Worm (Caenorhabditis elegans) whole organism, L4 larva: ENCODE measurements around the gene T05H4.15.

ENCODE experiments used
- F37D6.2 ChIP-seq: sonication (generic microtip); optimal IDR thresholded peaks from 2 replicates; lab custom pipeline; 2016; ENCODE audit warnings: mild to moderate bottlenecking, missing genetic modification characterization, missing compliant biosample characterization
- F44E2.7 ChIP-seq: fragments of 200-800 bp; sonication (Bioruptor generic); IDR thresholded peaks from 2 replicates; pipeline ENCODE4 v2.1.2; 2022; ENCODE audit warnings: missing genetic modification characterization, missing compliant biosample characterization
- R02D3.7 ChIP-seq: fragments of 150-350 bp; sonication (generic microtip); optimal IDR thresholded peaks from 3 replicates; lab custom pipeline; 2014; ENCODE audit warnings: missing biosample characterization, missing genetic modification characterization
- Y48G9A.11 ChIP-seq: fragments of 200-800 bp; sonication (Bioruptor generic); IDR thresholded peaks from 2 replicates; pipeline ENCODE4 v1.3.6; 2022; ENCODE audit warnings: missing genetic modification reagents, missing genetic modification characterization, missing compliant biosample characterization
- Y5F2A.4 ChIP-seq: fragments of 200-800 bp; sonication (Bioruptor generic); optimal IDR thresholded peaks from 2 replicates; lab custom pipeline; 2018; ENCODE audit warnings: mild to moderate bottlenecking, missing genetic modification characterization, missing compliant biosample characterization
- attf-4 ChIP-seq: sonication (generic microtip); optimal IDR thresholded peaks from 3 replicates; lab custom pipeline; 2017; ENCODE audit warnings: missing biosample characterization, missing genetic modification characterization
- ceh-28 ChIP-seq: fragments of 150-350 bp; optimal IDR thresholded peaks from 2 replicates; lab custom pipeline; 2014; ENCODE audit warnings: missing biosample characterization, missing genetic modification reagents, missing genetic modification characterization
- ceh-44 ChIP-seq: fragments of 200-800 bp; sonication (Bioruptor generic); IDR thresholded peaks from 2 replicates; pipeline ENCODE4 v1.3.6; 2022; ENCODE audit warnings: missing genetic modification reagents, missing genetic modification characterization, missing compliant biosample characterization
- cey-2 ChIP-seq: sonication (generic microtip); optimal IDR thresholded peaks from 3 replicates; lab custom pipeline; 2017; ENCODE audit warnings: missing genetic modification characterization, mild to moderate bottlenecking, missing compliant biosample characterization, antibody characterized with exemption, borderline replicate concordance; ENCODE audit not compliant: insufficient read depth
- daf-16 ChIP-seq, 3 experiments: sonication (generic microtip); optimal IDR thresholded peaks; 2 replicates each; lab custom pipeline; 2016 to 2017; ENCODE audit warnings: missing genetic modification characterization in 3 of 3, missing genetic modification reagents in 3 of 3, mild to moderate bottlenecking in 2 of 3, missing compliant biosample characterization in 2 of 3, missing biosample characterization in 1 of 3, moderate library complexity in 1 of 3
- daf-19 ChIP-seq: fragments of 200-800 bp; sonication (Bioruptor generic); conservative IDR thresholded peaks from 2 replicates; pipeline ENCODE4 v1.3.6; 2022; ENCODE audit warnings: missing genetic modification characterization, missing compliant biosample characterization
- dmd-8 ChIP-seq: fragments of 200-800 bp; sonication (Bioruptor generic); IDR thresholded peaks from 2 replicates; pipeline ENCODE4 v1.3.6; 2022; ENCODE audit warnings: missing genetic modification characterization, missing compliant biosample characterization
- dpl-1 ChIP-seq: fragments of 150-350 bp; optimal IDR thresholded peaks from 2 replicates; lab custom pipeline; 2014; ENCODE audit warnings: missing biosample characterization, missing genetic modification reagents, missing genetic modification characterization
- dve-1 ChIP-seq: sonication (generic microtip); optimal IDR thresholded peaks from 2 replicates; lab custom pipeline; 2017; ENCODE audit warnings: antibody characterized with exemption, mild to moderate bottlenecking, missing genetic modification characterization, missing compliant biosample characterization; ENCODE audit not compliant: insufficient read depth
- hif-1 ChIP-seq, 2 experiments: sonication (generic microtip); optimal IDR thresholded peaks; 2 replicates each; lab custom pipeline; 2016 to 2017; ENCODE audit warnings: missing compliant biosample characterization in 2 of 2, missing genetic modification characterization in 2 of 2, missing genetic modification reagents in 2 of 2, missing genotype in 2 of 2, mild to moderate bottlenecking in 1 of 2
- hlh-11 ChIP-seq: fragments of 200-800 bp; sonication (Bioruptor generic); optimal IDR thresholded peaks from 2 replicates; lab custom pipeline; 2018; ENCODE audit warnings: mild to moderate bottlenecking, missing genetic modification characterization, missing compliant biosample characterization
- hlh-30 ChIP-seq: sonication (generic microtip); optimal IDR thresholded peaks from 2 replicates; lab custom pipeline; 2017; ENCODE audit warnings: antibody characterized with exemption, mild to moderate bottlenecking, missing genetic modification characterization, missing compliant biosample characterization; ENCODE audit not compliant: insufficient read depth
- jun-1 ChIP-seq: fragments of 150-350 bp; optimal IDR thresholded peaks from 2 replicates; lab custom pipeline; 2014; ENCODE audit warnings: missing biosample characterization, missing genetic modification reagents, missing genetic modification characterization
- lin-13 ChIP-seq: fragments of 150-350 bp; optimal IDR thresholded peaks from 2 replicates; lab custom pipeline; 2014; ENCODE audit warnings: missing biosample characterization, missing genetic modification reagents, missing genetic modification characterization
- lin-29 ChIP-seq: fragments of 200-800 bp; sonication (Bioruptor generic); IDR thresholded peaks from 2 replicates; pipeline ENCODE4 v1.3.6; 2022; ENCODE audit warnings: missing genetic modification reagents, missing genetic modification characterization, missing compliant biosample characterization
- lir-3 ChIP-seq: sonication (generic microtip); optimal IDR thresholded peaks from 2 replicates; lab custom pipeline; 2016; ENCODE audit warnings: mild to moderate bottlenecking, missing genetic modification characterization, missing compliant biosample characterization
- lsy-2 ChIP-seq, 2 experiments: fragments of 150-350 bp in 1 of 2; sonication (generic microtip) in 1 of 2; optimal IDR thresholded peaks; 2 replicates each; lab custom pipeline; 2014 to 2017; ENCODE audit warnings: missing biosample characterization in 2 of 2, missing genetic modification characterization in 2 of 2
- madf-9 ChIP-seq: fragments of 200-800 bp; sonication (Bioruptor generic); conservative IDR thresholded peaks from 2 replicates; pipeline ENCODE4 v1.3.6; 2022; ENCODE audit warnings: missing genetic modification reagents, missing genetic modification characterization, missing compliant biosample characterization
- mdl-1 ChIP-seq, 2 experiments: fragments of 150-350 bp in 1 of 2; sonication (generic microtip) in 1 of 2; optimal IDR thresholded peaks; 2 replicates each; lab custom pipeline; 2014 to 2017; ENCODE audit warnings: missing biosample characterization in 2 of 2, missing genetic modification characterization in 2 of 2
- mes-2 ChIP-seq: sonication (generic microtip); optimal IDR thresholded peaks from 2 replicates; lab custom pipeline; 2016; ENCODE audit warnings: missing genotype, mild to moderate bottlenecking, missing genetic modification characterization, missing compliant biosample characterization; ENCODE audit not compliant: poor library complexity, severe bottlenecking
- mxl-2 ChIP-seq: fragments of 200-800 bp; sonication (Bioruptor generic); conservative IDR thresholded peaks from 2 replicates; pipeline ENCODE4 v1.3.6; 2022; ENCODE audit warnings: missing genetic modification reagents, missing genetic modification characterization, missing compliant biosample characterization
- nhr-102 ChIP-seq: sonication (generic microtip); optimal IDR thresholded peaks from 2 replicates; lab custom pipeline; 2016; ENCODE audit warnings: mild to moderate bottlenecking, missing genetic modification characterization, moderate library complexity, missing compliant biosample characterization
- nhr-237 ChIP-seq: sonication (generic microtip); optimal IDR thresholded peaks from 2 replicates; lab custom pipeline; 2017; ENCODE audit warnings: missing biosample characterization, missing genetic modification characterization
- nhr-28 ChIP-seq: fragments of 150-350 bp; optimal IDR thresholded peaks from 2 replicates; lab custom pipeline; 2014; ENCODE audit warnings: missing biosample characterization, missing genetic modification characterization
- nhr-77 ChIP-seq: fragments of 150-350 bp; optimal IDR thresholded peaks from 2 replicates; lab custom pipeline; 2014; ENCODE audit warnings: missing biosample characterization, missing genetic modification characterization
- pha-4 ChIP-seq, 2 experiments: fragments of 150-350 bp in 1 of 2; fragments of 200-800 bp in 1 of 2; sonication (Bioruptor generic) in 1 of 2; IDR thresholded peaks in 1 of 2; optimal IDR thresholded peaks in 1 of 2; 2 replicates each; pipeline versions ENCODE4 v1.3.6 to Lab custom; 2014 to 2022; ENCODE audit warnings: missing genetic modification characterization in 2 of 2, missing genetic modification reagents in 2 of 2, missing biosample characterization in 1 of 2, missing compliant biosample characterization in 1 of 2
- rbr-2 ChIP-seq: sonication (generic microtip); optimal IDR thresholded peaks from 2 replicates; lab custom pipeline; 2016; ENCODE audit warnings: missing genotype, missing genetic modification characterization, missing compliant biosample characterization
- skn-1 ChIP-seq: fragments of 150-350 bp; optimal IDR thresholded peaks from 2 replicates; lab custom pipeline; 2014; ENCODE audit warnings: missing biosample characterization, missing genetic modification characterization
- snpc-4 ChIP-seq: fragments of 150-350 bp; optimal IDR thresholded peaks from 2 replicates; lab custom pipeline; 2014; ENCODE audit warnings: missing biosample characterization, missing genetic modification characterization
- spr-3 ChIP-seq: fragments of 200-800 bp; sonication (Bioruptor generic); optimal IDR thresholded peaks from 2 replicates; lab custom pipeline; 2018; ENCODE audit warnings: mild to moderate bottlenecking, missing genetic modification characterization, missing compliant biosample characterization
- tra-1 ChIP-seq: fragments of 200-800 bp; sonication (Bioruptor generic); IDR thresholded peaks from 2 replicates; pipeline ENCODE4 v1.3.6; 2022; ENCODE audit warnings: missing genetic modification reagents, missing genetic modification characterization, missing compliant biosample characterization
- unc-130 ChIP-seq: sonication (generic microtip); optimal IDR thresholded peaks from 2 replicates; lab custom pipeline; 2016; ENCODE audit warnings: missing genetic modification reagents, missing genetic modification characterization, missing compliant biosample characterization
- unc-62 ChIP-seq, 3 experiments: fragments of 150-350 bp in 1 of 3; sonication (generic microtip); optimal IDR thresholded peaks in 2 of 3; peaks in 1 of 3; 1 replicate in 1 of 3; 2 replicates in 2 of 3; lab custom pipeline; 2014 to 2017; ENCODE audit warnings: missing biosample characterization in 3 of 3, missing genetic modification characterization in 3 of 3, missing genetic modification reagents in 3 of 3, missing genotype in 1 of 3
- vab-7 ChIP-seq: fragments of 200-800 bp; sonication (Bioruptor generic); IDR thresholded peaks from 2 replicates; pipeline ENCODE4 v1.3.6; 2022; ENCODE audit warnings: missing genetic modification reagents, missing genetic modification characterization, missing compliant biosample characterization
- zfp-2 ChIP-seq: sonication (generic microtip); optimal IDR thresholded peaks from 2 replicates; lab custom pipeline; 2016; ENCODE audit warnings: mild to moderate bottlenecking, missing genetic modification characterization, missing compliant biosample characterization
- zip-11 ChIP-seq: fragments of 200-800 bp; sonication (Bioruptor generic); IDR thresholded peaks from 2 replicates; pipeline ENCODE4 v1.3.6; 2022; ENCODE audit warnings: missing genetic modification characterization, missing compliant biosample characterization

T05H4.15 gene

DNA sequence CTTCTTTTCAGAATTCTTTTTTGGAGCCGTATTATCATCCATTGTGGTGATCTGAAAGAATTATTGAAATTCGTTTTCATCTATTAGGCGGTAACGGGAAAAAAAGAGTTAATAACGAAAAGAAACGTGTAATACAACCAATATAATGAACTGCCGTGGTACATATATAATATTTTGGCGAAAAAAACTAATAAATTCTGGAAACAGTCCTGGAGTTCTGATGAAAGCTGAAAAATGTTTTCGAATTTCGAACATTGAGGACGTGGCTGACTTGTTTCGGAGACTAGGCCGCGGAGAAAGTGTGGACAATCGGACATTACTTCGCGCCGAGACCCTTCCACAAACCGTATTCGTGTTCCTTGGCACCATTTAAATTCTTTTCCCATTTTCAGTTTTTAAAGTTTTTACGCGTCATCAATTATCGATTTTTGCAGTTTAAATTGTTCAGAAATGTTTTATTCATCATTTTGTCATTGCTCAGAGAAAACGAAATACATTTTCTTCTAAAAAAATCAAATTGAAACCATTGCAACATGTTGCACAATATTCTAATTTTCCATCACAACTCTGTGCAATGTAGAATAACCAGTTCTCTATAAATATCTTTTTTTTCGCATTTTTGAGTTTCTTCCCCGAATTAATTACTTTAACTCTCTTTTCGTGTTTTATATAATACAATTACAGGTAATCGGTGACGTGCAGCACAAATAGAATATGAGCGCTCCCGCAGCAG, 7.9 kb downstream of the T05H4.15 start, which contains the start of the genes gad-1 and erfa-1 (continued):
- TF ChIP-seq F37D6.2 (tag; lab: Kevin White, UChicago) = no peak
- TF ChIP-seq zfp-2 = no peak
- no peak for TF ChIP-seq ceh-44 (GFP tag; lab: Robert Waterston, UW)
- TF ChIP-seq lsy-2 (tag; optimal IDR thresholded peaks at IDR 0.05; lab: Kevin White, UChicago) = peak in 1 of 2 experiments; percentile 88
- TF ChIP-seq unc-130 = peak; percentile 75
- no peak for TF ChIP-seq zip-11 (GFP tag; lab: Robert Waterston, UW)
- no peak for TF ChIP-seq R02D3.7
- peak; percentile 48 for TF ChIP-seq hlh-30 (tag; lab: Kevin White, UChicago)
- TF ChIP-seq F44E2.7 (GFP tag; lab: Robert Waterston, UW) = no peak
- no peak for TF ChIP-seq mdl-1 (tag; optimal IDR thresholded peaks at IDR 0.05; lab: Kevin White, UChicago)
- TF ChIP-seq lin-29 (GFP tag; lab: Robert Waterston, UW) = no peak
- TF ChIP-seq lin-13 (GFP tag; lab: Kevin White, UChicago) = peak; percentile 77
- TF ChIP-seq cey-2 (tag; lab: Kevin White, UChicago) = no peak
- TF ChIP-seq dmd-8 = no peak
- TF ChIP-seq unc-62 (GFP tag; optimal IDR thresholded peaks at IDR 0.05 in 1 of 2; lab: Kevin White, UChicago) = peak in 1 of 2 experiments; percentile 57
- TF ChIP-seq unc-62 (tag; optimal IDR thresholded peaks at IDR 0.05; lab: Kevin White, UChicago) = no peak
- no peak for TF ChIP-seq Y48G9A.11
- TF ChIP-seq nhr-237 = no peak
- peak; percentile 10 for TF ChIP-seq rbr-2 (tag; lab: Kevin White, UChicago)
- no peak for TF ChIP-seq lir-3 (tag; lab: Kevin White, UChicago)
- no peak for TF ChIP-seq mxl-2
- TF ChIP-seq jun-1 (tag; lab: Kevin White, UChicago) = no peak
- peak; percentile 14 for TF ChIP-seq hlh-11 (tag; lab: Kevin White, UChicago)
- no peak for TF ChIP-seq attf-4
- TF ChIP-seq nhr-28 (tag; lab: Kevin White, UChicago) = peak; percentile 52
- TF ChIP-seq nhr-102 (tag; lab: Kevin White, UChicago) = no peak
- no peak for TF ChIP-seq skn-1 (tag; lab: Kevin White, UChicago)
- no peak for TF ChIP-seq spr-3
- peak; percentile 95 for TF ChIP-seq mes-2 (tag; lab: Kevin White, UChicago)
- no peak for TF ChIP-seq tra-1
- TF ChIP-seq dpl-1 = peak; percentile 65
- TF ChIP-seq daf-16 (GFP tag; optimal IDR thresholded peaks at IDR 0.05; lab: Kevin White, UChicago) = no peak
- TF ChIP-seq daf-16 (tag; optimal IDR thresholded peaks at IDR 0.05; lab: Kevin White, UChicago) = peak; percentile 51
- no peak for TF ChIP-seq daf-19 (GFP tag; lab: Robert Waterston, UW)
- peak; percentile 56 for TF ChIP-seq ceh-28
- peak; percentile 68 for TF ChIP-seq nhr-77
- no peak for TF ChIP-seq pha-4 (GFP tag; IDR thresholded peaks at IDR 0.05; lab: Robert Waterston, UW)
- TF ChIP-seq pha-4 (tag; optimal IDR thresholded peaks at IDR 0.05; lab: Kevin White, UChicago) = no peak
- peak; percentile 63 for TF ChIP-seq dve-1 (tag; lab: Kevin White, UChicago)
- TF ChIP-seq hif-1 (tag; optimal IDR thresholded peaks at IDR 0.05; lab: Kevin White, UChicago) = peak in 1 of 2 experiments; percentile 75
- no peak for TF ChIP-seq madf-9 (GFP tag; lab: Robert Waterston, UW)
- no peak for TF ChIP-seq vab-7 (GFP tag; lab: Robert Waterston, UW)
- TF ChIP-seq snpc-4 = no peak
- no peak for TF ChIP-seq Y5F2A.4 (GFP tag; lab: Kevin White, UChicago)
